Worm (Caenorhabditis elegans): Measurements from ENCODE around the gene nhr-291.

ce11 chrV:15327745-15328447 is 9.1 kb downstream of the nhr-291 start, which contains the start of gene ZK1037.6:
- TF ChIP-seq W03F9.2 (tag; optimal IDR thresholded peaks at IDR 0.05), result no peak
- no peak for TF ChIP-seq him-1 (tag; optimal IDR thresholded peaks at IDR 0.05)
- TF ChIP-seq dao-5 (tag; optimal IDR thresholded peaks at IDR 0.05), result no peak
